Worm (Caenorhabditis elegans): ENCODE measurements around the gene nspc-4.

Gene nspc-4

ce11 chrX:8551687-8552327, 13.6 kb upstream of the nspc-4 start, which contains the start of gene dhhc-14:
TSS of gene dhhc-14 (plus strand) at chrX:8552277.
- TF ChIP-seq gmeb-2 (tag; optimal IDR thresholded peaks at IDR 0.05) (no peak), pqm-1 (tag; optimal IDR thresholded peaks at IDR 0.05) (no peak), ceh-9 (tag; optimal IDR thresholded peaks at IDR 0.05) (no peak), ceh-2 (tag; optimal IDR thresholded peaks at IDR 0.05) (peak; percentile 47), pag-3 (tag; optimal IDR thresholded peaks at IDR 0.05; ENCODE audit: borderline replicate concordance) (no peak), K09A11.1 (tag; optimal IDR thresholded peaks at IDR 0.05; ENCODE audit: insufficient read depth) (no peak), ceh-14 (tag; optimal IDR thresholded peaks at IDR 0.05) (no peak), tbx-2 (tag; optimal IDR thresholded peaks at IDR 0.05) (peak; percentile 79), hlh-15 (tag; optimal IDR thresholded peaks at IDR 0.05) (no peak), dve-1 (tag; optimal IDR thresholded peaks at IDR 0.05) (no peak), npax-4 (tag; optimal IDR thresholded peaks at IDR 0.05) (no peak), ceh-24 (tag; optimal IDR thresholded peaks at IDR 0.05) (no peak), ceh-48 (tag; optimal IDR thresholded peaks at IDR 0.05) (no peak), syd-9 (tag; optimal IDR thresholded peaks at IDR 0.05) (peak; percentile 17), unc-42 (tag; optimal IDR thresholded peaks at IDR 0.05) (peak; percentile 74), ceh-34 (tag; optimal IDR thresholded peaks at IDR 0.05) (peak; percentile 41), zip-5 (tag; optimal IDR thresholded peaks at IDR 0.05) (no peak), ceh-22 (tag; optimal IDR thresholded peaks at IDR 0.05) (no peak), lin-11 (tag; optimal IDR thresholded peaks at IDR 0.05) (no peak), fax-1 (tag; optimal IDR thresholded peaks at IDR 0.05) (no peak), hlh-13 (GFP tag; optimal IDR thresholded peaks at IDR 0.05) (no peak), T23F11.4 (GFP tag; optimal IDR thresholded peaks at IDR 0.05) (no peak), ama-1 (optimal IDR thresholded peaks at IDR 0.05) (no peak), ref-2 (tag; optimal IDR thresholded peaks at IDR 0.05) (peak; percentile 61), ets-4 (tag; optimal IDR thresholded peaks at IDR 0.05) (no peak), C38D4.7 (GFP tag; optimal IDR thresholded peaks at IDR 0.05) (no peak), pros-1 (tag; optimal IDR thresholded peaks at IDR 0.05) (no peak), ceh-30 (tag; optimal IDR thresholded peaks at IDR 0.05) (no peak), che-1 (tag; optimal IDR thresholded peaks at IDR 0.05) (no peak), Y22D7AL.16 (tag; optimal IDR thresholded peaks at IDR 0.05) (no peak), nfya-1 (tag; optimal IDR thresholded peaks at IDR 0.05) (peak; percentile 70), mec-3 (tag; optimal IDR thresholded peaks at IDR 0.05; ENCODE audit: borderline replicate concordance) (no peak), elt-4 (tag; optimal IDR thresholded peaks at IDR 0.05) (no peak), pax-1 (tag; optimal IDR thresholded peaks at IDR 0.05) (peak; percentile 28), ceh-18 (tag; optimal IDR thresholded peaks at IDR 0.05) (peak; percentile 74), tbx-7 (tag; optimal IDR thresholded peaks at IDR 0.05) (peak; percentile 10), fkh-10 (GFP tag; optimal IDR thresholded peaks at IDR 0.05) (no peak), ttx-3 (tag; optimal IDR thresholded peaks at IDR 0.05) (no peak), hlh-8 (tag; optimal IDR thresholded peaks at IDR 0.05) (no peak), pat-9 (tag; optimal IDR thresholded peaks at IDR 0.05) (no peak), unc-3 (GFP tag; conservative IDR thresholded peaks at IDR 0.05) (no peak), unc-3 (tag; optimal IDR thresholded peaks at IDR 0.05) (no peak), dmd-4 (tag; optimal IDR thresholded peaks at IDR 0.05; ENCODE audit: borderline replicate concordance) (no peak), K02D7.2 (tag; optimal IDR thresholded peaks at IDR 0.05) (no peak), ceh-6 (GFP tag; optimal IDR thresholded peaks at IDR 0.05) (no peak), ceh-19 (GFP tag; optimal IDR thresholded peaks at IDR 0.05) (no peak), nhr-232 (tag; optimal IDR thresholded peaks at IDR 0.05) (no peak), eyg-1 (tag; optimal IDR thresholded peaks at IDR 0.05) (no peak), unc-55 (GFP tag; optimal IDR thresholded peaks at IDR 0.05) (peak; percentile 31), F13H6.1 (tag; optimal IDR thresholded peaks at IDR 0.05) (no peak), pha-2 (tag; optimal IDR thresholded peaks at IDR 0.05) (no peak), ztf-16 (tag; optimal IDR thresholded peaks at IDR 0.05) (no peak), ceh-31 (tag; optimal IDR thresholded peaks at IDR 0.05) (peak; percentile 77)

Data from whole organism, late embryonic.